Fruit fly (Drosophila melanogaster) S2 (cell line): ENCODE data around the gene CG17996.

ENCODE experiments used
- CG8478 ChIP-seq: fragments of >200 bp; optimal IDR thresholded peaks from 2 replicates; lab custom pipeline; 2018
- CTCF ChIP-seq, 2 experiments: fragments of >200 bp; optimal IDR thresholded peaks; 2 replicates each; lab custom pipeline; 2018

The CG17996 gene

DNA sequence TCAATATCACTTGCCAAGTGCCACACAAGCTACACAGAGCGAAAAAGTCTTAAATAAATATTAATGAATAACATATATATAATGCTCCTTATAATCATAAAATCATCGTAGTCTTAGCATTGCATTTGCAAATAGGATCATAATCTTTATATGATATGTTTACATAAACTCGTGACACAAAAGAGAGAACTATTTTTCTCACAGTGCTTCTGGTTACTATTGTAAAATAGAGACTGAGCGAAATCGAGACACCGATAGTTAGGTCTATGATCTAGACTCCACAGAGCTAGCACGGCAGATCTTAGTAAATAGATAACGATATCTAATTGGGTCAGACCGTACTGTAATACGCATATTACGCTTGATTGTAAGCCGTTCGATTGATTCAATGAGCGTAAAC, 21.1 kb downstream of the CG17996 start:
- no peak for TF ChIP-seq CG8478 (lab: Kevin White, UChicago)
- no peak for TF ChIP-seq CTCF (optimal IDR thresholded peaks at IDR 0.05; lab: Kevin White, UChicago)

dm6 chr2L:16706882-16707775, 23.7 kb downstream of the CG17996 start:
- no peak for TF ChIP-seq CG8478 (lab: Kevin White, UChicago)
- no peak for TF ChIP-seq CTCF (optimal IDR thresholded peaks at IDR 0.05; lab: Kevin White, UChicago)

dm6 chr2L:16703753-16704152, 27.1 kb downstream of the CG17996 start:
- TF ChIP-seq CG8478 (lab: Kevin White, UChicago) (no peak), CTCF (optimal IDR thresholded peaks at IDR 0.05; lab: Kevin White, UChicago) (no peak)

DNA sequence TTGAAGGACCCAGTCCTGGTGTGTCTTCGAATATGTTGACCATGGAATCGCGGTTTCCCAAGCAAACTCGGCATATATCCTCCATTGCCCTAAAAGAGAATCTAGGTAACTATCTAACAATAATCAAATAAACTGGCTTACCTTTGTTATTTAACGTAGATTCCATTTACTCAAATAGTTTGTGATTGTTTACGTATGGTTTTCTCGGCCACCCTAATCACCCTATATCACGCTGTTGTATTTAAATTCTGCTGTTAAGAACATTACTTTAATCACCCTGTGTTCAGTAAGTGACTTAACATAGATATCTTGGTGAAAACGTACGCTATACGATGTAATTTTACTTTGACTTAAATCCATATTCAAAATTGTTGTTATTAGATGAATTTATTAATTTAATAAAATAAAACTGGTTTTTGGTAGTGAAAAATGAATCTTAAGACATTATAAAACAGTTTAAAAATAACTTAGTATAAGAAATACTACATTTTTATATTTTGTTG, 27.8 kb downstream of the CG17996 start:
- TF ChIP-seq CG8478 (lab: Kevin White, UChicago) = no peak

- no peak for TF ChIP-seq CTCF (optimal IDR thresholded peaks at IDR 0.05; lab: Kevin White, UChicago)
- TF ChIP-seq CG8478 (lab: Kevin White, UChicago) = no peak
Measured at dm6 chr2L:16690619-16690908, 40.3 kb downstream of the CG17996 start.

DNA sequence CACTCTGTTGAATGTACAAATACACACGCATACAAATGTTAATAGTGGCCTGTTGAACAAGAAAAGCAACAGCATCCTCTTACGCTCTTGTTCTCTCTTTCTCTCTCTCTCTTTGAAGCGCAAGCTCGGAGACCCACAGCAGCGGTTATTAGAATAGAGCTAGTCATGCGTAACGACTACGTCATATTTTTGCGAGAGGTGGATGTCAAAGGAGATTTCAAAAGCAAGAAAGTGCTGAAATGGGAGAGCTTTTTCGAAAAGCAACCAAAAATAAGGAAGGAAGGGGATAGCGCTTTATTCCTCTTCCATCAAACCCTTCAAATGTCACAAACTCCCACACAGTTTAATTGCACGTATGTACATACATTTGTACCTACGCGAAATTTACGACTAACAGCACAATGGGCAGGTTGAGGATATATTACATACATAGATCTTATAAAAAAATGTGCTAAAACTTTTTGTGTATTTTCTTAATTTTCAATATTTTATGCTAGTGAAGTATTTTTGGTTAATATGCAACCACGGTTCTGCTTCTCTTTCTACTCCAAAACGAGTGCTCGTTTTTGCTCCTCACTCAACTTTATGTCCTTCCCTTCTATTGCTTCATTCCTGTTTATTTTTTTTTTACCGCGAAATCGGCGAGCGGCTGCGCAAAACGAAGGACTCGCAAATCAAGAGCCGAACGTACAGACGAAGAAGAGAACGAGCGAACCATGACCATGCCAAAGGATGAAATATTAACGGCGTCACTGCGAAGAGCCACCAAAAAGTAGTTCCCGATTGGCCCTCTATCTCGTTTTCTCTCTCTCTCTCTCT, 40.8 kb downstream of the CG17996 start:
- TF ChIP-seq CTCF (optimal IDR thresholded peaks at IDR 0.05; lab: Kevin White, UChicago) (no peak), CG8478 (lab: Kevin White, UChicago) (no peak)

dm6 chr2L:16687863-16688262, 43.0 kb downstream of the CG17996 start:
- TF ChIP-seq CTCF (optimal IDR thresholded peaks at IDR 0.05; lab: Kevin White, UChicago) (no peak), CG8478 (lab: Kevin White, UChicago) (no peak)

- TF ChIP-seq CTCF (optimal IDR thresholded peaks at IDR 0.05; lab: Kevin White, UChicago) = no peak
- no peak for TF ChIP-seq CG8478 (lab: Kevin White, UChicago)
Measured at dm6 chr2L:16686412-16687043, 44.3 kb downstream of the CG17996 start.

DNA sequence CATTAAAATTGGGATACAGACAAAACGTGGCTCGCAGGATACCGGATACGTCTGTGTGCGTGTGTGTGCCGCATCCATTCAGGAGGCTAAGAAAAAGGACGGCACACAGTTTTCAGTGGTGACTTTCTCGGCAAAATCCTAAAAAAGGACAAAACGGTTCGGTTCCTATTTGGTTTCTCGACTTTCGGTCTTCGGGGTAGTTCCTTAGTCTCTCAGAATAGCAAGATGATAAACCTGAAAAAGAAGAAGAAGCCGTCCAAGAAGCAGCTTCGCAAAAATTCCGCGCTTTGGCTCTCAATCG, 45.3 kb downstream of the CG17996 start:
- peak in 1 of 2 experiments; percentile 18 for TF ChIP-seq CTCF (optimal IDR thresholded peaks at IDR 0.05; lab: Kevin White, UChicago)
- no peak for TF ChIP-seq CG8478 (lab: Kevin White, UChicago)

DNA sequence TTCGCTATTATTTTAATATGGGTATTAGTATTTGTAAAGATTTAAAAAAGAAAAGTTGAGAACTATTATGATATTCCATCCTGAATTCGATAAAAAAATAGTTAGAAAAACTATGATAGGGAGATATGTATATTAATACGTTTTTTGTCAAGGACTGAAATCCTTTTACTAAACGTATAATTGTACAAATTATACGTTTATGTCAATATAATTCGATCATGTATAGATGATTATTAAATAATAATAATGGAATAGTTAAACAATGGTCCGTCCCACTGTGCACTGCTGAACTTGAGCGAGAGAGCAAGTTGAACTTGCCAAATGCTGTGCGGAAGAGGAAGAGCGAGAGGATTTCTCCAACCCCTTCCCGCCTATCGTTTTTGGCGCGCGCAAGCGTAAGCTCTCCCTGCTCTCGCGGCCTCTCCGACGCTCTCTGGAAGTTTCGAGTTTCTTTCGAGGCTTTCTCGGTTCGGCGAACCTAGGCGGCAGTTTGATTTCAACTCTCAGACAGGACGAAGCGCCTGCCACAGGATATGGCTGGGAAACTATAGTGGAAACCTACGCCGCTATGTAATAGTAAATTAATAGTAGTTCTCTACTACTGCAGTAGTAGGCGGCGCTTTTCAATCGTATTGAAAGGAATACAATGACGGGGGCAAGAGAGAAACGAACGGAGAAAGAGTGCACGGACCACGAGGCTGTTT, 45.8 kb downstream of the CG17996 start:
- TF ChIP-seq CTCF (optimal IDR thresholded peaks at IDR 0.05; lab: Kevin White, UChicago) = no peak

- TF ChIP-seq CTCF (optimal IDR thresholded peaks at IDR 0.05; lab: Kevin White, UChicago) = no peak
- TF ChIP-seq CG8478 (lab: Kevin White, UChicago) = no peak
Measured at dm6 chr2L:16683958-16684877, 46.6 kb downstream of the CG17996 start, which contains the start of gene CG31807. Gene CG31807, minus strand, starts transcription at chr2L:16684008.

DNA sequence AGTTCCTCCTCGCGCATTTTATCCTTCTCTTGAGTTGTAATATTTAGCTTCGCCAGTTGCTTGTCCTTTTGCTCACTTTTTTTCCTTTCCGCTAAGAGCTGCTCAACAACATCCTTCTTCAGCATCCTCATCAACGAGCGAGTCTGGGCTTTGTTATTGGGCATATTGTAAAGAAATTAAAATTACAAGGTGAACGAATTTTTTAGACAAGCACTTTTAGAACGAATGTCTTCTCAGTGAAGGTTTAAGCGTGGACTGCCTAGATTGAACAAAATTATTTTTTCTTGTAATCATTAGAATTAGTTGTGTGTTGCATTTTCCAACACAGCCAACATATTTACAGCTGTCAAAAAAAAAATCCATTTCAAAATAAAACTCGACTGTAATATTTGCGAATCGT, 48.6 kb downstream of the CG17996 start, which contains the start of gene CG33552:
Gene CG33552, plus strand, starts transcription at position 301 of the 400 bp plus-strand sequence.
- TF ChIP-seq CTCF (optimal IDR thresholded peaks at IDR 0.05; lab: Kevin White, UChicago) = no peak
- TF ChIP-seq CG8478 (lab: Kevin White, UChicago) = no peak
